Worm (Caenorhabditis elegans) whole organism, mixed stage, embryonic: ENCODE measurements around the gene Y71H2B.4.

Experiments used
- M03D4.4 ChIP-seq: sonication (generic microtip); optimal IDR thresholded peaks from 2 replicates; lab custom pipeline; 2017; ENCODE audit warnings: mild to moderate bottlenecking, missing genetic modification characterization, missing compliant biosample characterization
- bed-3 ChIP-seq: fragments of 200-800 bp; sonication (Bioruptor generic); optimal IDR thresholded peaks from 3 replicates; lab custom pipeline; 2018; ENCODE audit warnings: mild to moderate bottlenecking, missing genetic modification characterization, moderate library complexity, missing compliant biosample characterization
- blmp-1 ChIP-seq: fragments of 150-350 bp; optimal IDR thresholded peaks from 2 replicates; lab custom pipeline; 2014; ENCODE audit warnings: missing biosample characterization, missing genetic modification characterization
- ceh-43 ChIP-seq: fragments of 200-800 bp; sonication (Bioruptor generic); optimal IDR thresholded peaks from 2 replicates; lab custom pipeline; 2018; ENCODE audit warnings: mild to moderate bottlenecking, missing genetic modification characterization, moderate library complexity, missing compliant biosample characterization
- ceh-83 ChIP-seq: fragments of 200-800 bp; sonication (Bioruptor generic); optimal IDR thresholded peaks from 2 replicates; lab custom pipeline; 2018; ENCODE audit warnings: mild to moderate bottlenecking, missing genetic modification characterization, missing compliant biosample characterization
- ces-1 ChIP-seq: fragments of 150-350 bp; optimal IDR thresholded peaks from 2 replicates; lab custom pipeline; 2014; ENCODE audit warnings: missing biosample characterization, missing genetic modification reagents, missing genetic modification characterization
- drap-1 ChIP-seq: fragments of 200-800 bp; sonication (Bioruptor generic); optimal IDR thresholded peaks from 3 replicates; lab custom pipeline; 2018; ENCODE audit warnings: mild to moderate bottlenecking, missing genetic modification characterization, missing compliant biosample characterization
- elt-1 ChIP-seq: sonication (generic microtip); optimal IDR thresholded peaks from 2 replicates; lab custom pipeline; 2017; ENCODE audit warnings: missing genetic modification characterization, mild to moderate bottlenecking, missing compliant biosample characterization, antibody characterized with exemption, moderate library complexity, borderline replicate concordance; ENCODE audit not compliant: insufficient read depth
- elt-3 ChIP-seq: fragments of 150-350 bp; optimal IDR thresholded peaks from 2 replicates; lab custom pipeline; 2014; ENCODE audit warnings: missing biosample characterization, missing genetic modification characterization
- flh-1 ChIP-seq: fragments of 200-800 bp; sonication (Bioruptor generic); optimal IDR thresholded peaks from 2 replicates; lab custom pipeline; 2018; ENCODE audit warnings: mild to moderate bottlenecking, missing genetic modification characterization, moderate library complexity, missing compliant biosample characterization
- ham-2 ChIP-seq: fragments of 200-800 bp; sonication (Bioruptor generic); optimal IDR thresholded peaks from 2 replicates; lab custom pipeline; 2018; ENCODE audit warnings: mild to moderate bottlenecking, missing genetic modification characterization, missing compliant biosample characterization
- hlh-1 ChIP-seq: fragments of 150-350 bp; optimal IDR thresholded peaks from 2 replicates; lab custom pipeline; 2014; ENCODE audit warnings: missing biosample characterization, missing genetic modification reagents, missing genetic modification characterization
- lin-13 ChIP-seq: fragments of 150-350 bp; optimal IDR thresholded peaks from 2 replicates; lab custom pipeline; 2014; ENCODE audit warnings: missing biosample characterization, missing genetic modification characterization
- lin-32 ChIP-seq: fragments of 200-800 bp; sonication (Bioruptor generic); optimal IDR thresholded peaks from 2 replicates; lab custom pipeline; 2018; ENCODE audit warnings: mild to moderate bottlenecking, missing genetic modification characterization, missing compliant biosample characterization
- mab-5 ChIP-seq: fragments of 150-350 bp; optimal IDR thresholded peaks from 2 replicates; lab custom pipeline; 2014; ENCODE audit warnings: missing biosample characterization, missing genetic modification characterization
- mep-1 ChIP-seq: fragments of 150-350 bp; optimal IDR thresholded peaks from 2 replicates; lab custom pipeline; 2017; ENCODE audit warnings: missing biosample characterization, missing genetic modification reagents, missing genetic modification characterization, inconsistent platforms
- nhr-2 ChIP-seq: fragments of 150-350 bp; optimal IDR thresholded peaks from 2 replicates; lab custom pipeline; 2014; ENCODE audit warnings: missing biosample characterization, missing genetic modification characterization
- nhr-237 ChIP-seq: fragments of 150-350 bp; optimal IDR thresholded peaks from 2 replicates; lab custom pipeline; 2014; ENCODE audit warnings: missing biosample characterization, missing genetic modification characterization
- nhr-28 ChIP-seq: fragments of 150-350 bp; optimal IDR thresholded peaks from 2 replicates; lab custom pipeline; 2014; ENCODE audit warnings: missing biosample characterization, missing genetic modification characterization
- nhr-76 ChIP-seq: sonication (generic microtip); optimal IDR thresholded peaks from 2 replicates; lab custom pipeline; 2017; ENCODE audit warnings: missing biosample characterization, missing genetic modification characterization
- sem-2 ChIP-seq: fragments of 200-800 bp; sonication (Bioruptor generic); optimal IDR thresholded peaks from 2 replicates; lab custom pipeline; 2018; ENCODE audit warnings: mild to moderate bottlenecking, missing genetic modification characterization, missing compliant biosample characterization
- snpc-4 ChIP-seq: fragments of 150-350 bp; optimal IDR thresholded peaks from 2 replicates; lab custom pipeline; 2014; ENCODE audit warnings: missing biosample characterization, missing genetic modification characterization
- sptf-1 ChIP-seq: sonication (generic microtip); optimal IDR thresholded peaks from 2 replicates; lab custom pipeline; 2017; ENCODE audit warnings: mild to moderate bottlenecking, missing genetic modification characterization, moderate library complexity, missing compliant biosample characterization
- tbx-8 ChIP-seq: fragments of 200-800 bp; sonication (Bioruptor generic); optimal IDR thresholded peaks from 2 replicates; lab custom pipeline; 2018; ENCODE audit warnings: mild to moderate bottlenecking, missing genetic modification characterization, moderate library complexity, missing compliant biosample characterization
- unc-39 ChIP-seq: fragments of 150-350 bp; optimal IDR thresholded peaks from 2 replicates; lab custom pipeline; 2014; ENCODE audit warnings: missing biosample characterization, missing genetic modification characterization
- unc-62 ChIP-seq: fragments of 150-350 bp; optimal IDR thresholded peaks from 2 replicates; lab custom pipeline; 2014; ENCODE audit warnings: missing biosample characterization, missing genetic modification reagents, missing genetic modification characterization
- zip-8 ChIP-seq: fragments of 150-350 bp; optimal IDR thresholded peaks from 2 replicates; lab custom pipeline; 2014; ENCODE audit warnings: missing biosample characterization, missing genetic modification characterization
- ztf-11 ChIP-seq: fragments of 150-350 bp; optimal IDR thresholded peaks from 2 replicates; lab custom pipeline; 2014; ENCODE audit warnings: missing biosample characterization, missing genetic modification characterization

The Y71H2B.4 gene

DNA sequence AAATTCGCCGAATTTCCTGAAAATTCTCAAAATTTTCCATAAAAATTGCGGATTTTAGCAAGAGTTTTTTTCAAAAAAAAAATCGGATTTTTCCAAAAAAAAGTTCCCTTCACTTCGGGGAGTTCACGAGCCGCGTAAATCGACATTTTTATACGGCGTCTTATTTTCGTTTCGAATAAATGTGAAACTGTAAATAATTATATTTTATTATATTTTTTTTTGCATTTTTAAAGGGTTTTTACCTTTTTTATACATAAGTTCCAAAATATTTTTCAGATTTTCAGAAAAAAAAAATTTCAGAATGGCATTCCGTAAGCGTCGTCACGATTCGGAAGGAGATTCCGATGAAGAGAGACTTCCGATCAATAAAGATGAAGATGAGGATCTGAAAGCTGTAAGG lies 4.1 kb downstream of the Y71H2B.4 start, which contains the start of gene Y71H2B.2:
Y71H2B.2 (plus strand) TSS at position 301 of the 400 bp plus-strand sequence.
- no peak for TF ChIP-seq lin-13 (tag; lab: Kevin White, UChicago)
- TF ChIP-seq zip-8, result no peak

- TF ChIP-seq ham-2 (GFP tag; lab: Kevin White, UChicago) (no peak), ztf-11 (no peak), mab-5 (tag; lab: Kevin White, UChicago) (no peak), nhr-2 (tag; lab: Kevin White, UChicago) (no peak), ceh-83 (GFP tag; lab: Kevin White, UChicago) (no peak), tbx-8 (GFP tag; lab: Kevin White, UChicago) (no peak), M03D4.4 (tag; lab: Kevin White, UChicago) (no peak), blmp-1 (no peak), unc-39 (tag; lab: Kevin White, UChicago) (no peak), sptf-1 (tag; lab: Kevin White, UChicago) (no peak), drap-1 (no peak)
Measured at ce11 chrIII:2628690-2629089, 9.9 kb downstream of the Y71H2B.4 start, which contains the start of gene acbp-8. Gene acbp-8, plus strand, starts transcription at chrIII:2629013.

- TF ChIP-seq flh-1 (GFP tag; lab: Kevin White, UChicago), result no peak
- TF ChIP-seq elt-1, result peak; percentile 52
- no peak for TF ChIP-seq mep-1
- TF ChIP-seq ham-2 (GFP tag; lab: Kevin White, UChicago), result peak; percentile 19
Measured at ce11 chrIII:2632819-2633398, 14.1 kb downstream of the Y71H2B.4 start.

DNA sequence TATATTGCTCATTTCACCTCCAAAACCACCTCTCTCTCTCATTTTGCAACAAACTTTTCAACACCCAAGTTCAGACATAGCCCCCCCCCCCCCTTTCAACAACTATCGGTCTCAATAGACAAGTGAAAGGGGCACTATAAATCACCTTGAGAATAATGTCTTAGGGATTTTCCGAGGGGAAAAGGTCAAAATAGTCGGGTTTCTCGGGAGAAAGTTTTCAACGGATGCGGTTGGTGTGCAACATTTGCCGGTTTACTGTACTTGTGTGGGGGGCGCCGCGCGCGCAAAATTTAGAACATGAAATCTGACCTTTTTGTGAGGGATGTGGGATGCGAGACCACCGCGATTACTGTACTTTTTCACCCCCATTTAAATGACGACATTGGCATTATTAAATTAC lies 15.8 kb downstream of the Y71H2B.4 start:
- TF ChIP-seq hlh-1, result no peak
- TF ChIP-seq nhr-76, result no peak
- no peak for TF ChIP-seq ham-2 (GFP tag; lab: Kevin White, UChicago)
- TF ChIP-seq mab-5 (tag; lab: Kevin White, UChicago), result no peak
- no peak for TF ChIP-seq bed-3 (GFP tag; lab: Kevin White, UChicago)
- TF ChIP-seq ces-1 (GFP tag; lab: Kevin White, UChicago), result no peak
- no peak for TF ChIP-seq ceh-43 (GFP tag; lab: Kevin White, UChicago)
- no peak for TF ChIP-seq lin-32 (GFP tag; lab: Kevin White, UChicago)
- no peak for TF ChIP-seq nhr-2 (tag; lab: Kevin White, UChicago)
- no peak for TF ChIP-seq zip-8
- no peak for TF ChIP-seq mep-1
- TF ChIP-seq, all 35 proteins: peak for 0

ce11 chrIII:2636137-2636536 lies 17.4 kb downstream of the Y71H2B.4 start, which contains the start of gene zmp-2:
Gene zmp-2, plus strand, starts transcription at chrIII:2636383.
- TF ChIP-seq hlh-1 (no peak), ham-2 (GFP tag; lab: Kevin White, UChicago) (no peak), tbx-8 (GFP tag; lab: Kevin White, UChicago) (no peak), mep-1 (no peak), unc-62 (no peak), nhr-76 (no peak), ces-1 (GFP tag; lab: Kevin White, UChicago) (no peak), snpc-4 (tag; lab: Kevin White, UChicago) (no peak), bed-3 (GFP tag; lab: Kevin White, UChicago) (no peak), M03D4.4 (tag; lab: Kevin White, UChicago) (no peak), sptf-1 (tag; lab: Kevin White, UChicago) (no peak), elt-3 (no peak), drap-1 (no peak), nhr-237 (no peak), elt-1 (no peak), nhr-28 (tag; lab: Kevin White, UChicago) (no peak), sem-2 (GFP tag; lab: Kevin White, UChicago) (no peak)

DNA sequence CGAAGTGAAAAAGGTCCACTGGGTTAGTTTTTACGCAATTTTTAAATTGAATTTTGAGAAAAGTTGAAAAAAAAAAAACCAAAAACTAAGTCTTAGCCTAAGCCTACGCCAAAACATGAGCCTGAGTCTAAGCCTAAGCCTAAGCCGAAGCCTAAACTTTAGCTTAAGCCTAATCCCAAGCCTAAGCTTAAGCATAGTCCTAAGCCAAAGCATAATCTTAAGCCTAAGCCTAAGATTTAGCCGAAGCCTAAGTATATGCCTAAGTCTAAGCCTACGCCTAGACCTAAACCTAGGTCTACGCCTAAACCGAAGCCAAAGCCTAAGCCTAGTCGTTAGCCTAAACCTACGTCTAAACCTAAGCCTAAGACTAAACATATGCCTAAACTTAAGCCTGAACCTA lies 22.9 kb downstream of the Y71H2B.4 start:
- TF ChIP-seq ceh-43 (GFP tag; lab: Kevin White, UChicago), result no peak
- no peak for TF ChIP-seq drap-1
- TF ChIP-seq ztf-11, result no peak
- no peak for TF ChIP-seq ceh-83 (GFP tag; lab: Kevin White, UChicago)
- TF ChIP-seq bed-3 (GFP tag; lab: Kevin White, UChicago), result no peak
